Fruit fly (Drosophila melanogaster) whole organism, embryonic: ENCODE data around the gene CG13297.

Experiments used
- Antp ChIP-seq: fragments of 200-800 bp; sonication (Bioruptor generic); optimal IDR thresholded peaks from 3 replicates; lab custom pipeline; 2016; ENCODE audit warnings: missing biosample characterization, missing genetic modification characterization
- Bdp1 ChIP-seq: fragments of 200-800 bp; sonication (Bioruptor generic); optimal IDR thresholded peaks from 3 replicates; lab custom pipeline; 2016; ENCODE audit warnings: missing biosample characterization, missing genetic modification characterization
- Bgb ChIP-seq: fragments of 200-800 bp; sonication (Bioruptor generic); IDR thresholded peaks from 2 replicates; pipeline ENCODE4 v1.3.6; 2022; ENCODE audit warnings: missing biosample characterization, missing genetic modification characterization; ENCODE audit not compliant: partially characterized antibody
- CG10959 ChIP-seq: fragments of 200-800 bp; sonication (Bioruptor generic); IDR thresholded peaks from 2 replicates; pipeline ENCODE4 v1.3.6; 2022; ENCODE audit warnings: missing biosample characterization, missing genetic modification characterization
- CG11093 ChIP-seq: fragments of 200-800 bp; sonication (Bioruptor generic); IDR thresholded peaks from 3 replicates; pipeline ENCODE4 v1.3.6; 2022; ENCODE audit warnings: missing biosample characterization, missing genetic modification characterization
- CG11247 ChIP-seq: fragments of 200-800 bp; sonication (Bioruptor generic); IDR thresholded peaks from 2 replicates; pipeline ENCODE4 v1.3.6; 2022; ENCODE audit warnings: missing biosample characterization, missing genetic modification characterization
- CG13775 ChIP-seq: fragments of 200-800 bp; sonication (Bioruptor generic); optimal IDR thresholded peaks from 3 replicates; lab custom pipeline; 2017; ENCODE audit warnings: missing biosample characterization, mild to moderate bottlenecking, missing genetic modification characterization
- CG14965 ChIP-seq: fragments of 200-800 bp; sonication (Bioruptor generic); optimal IDR thresholded peaks from 2 replicates; lab custom pipeline; 2016; ENCODE audit warnings: missing biosample characterization, missing genetic modification characterization, borderline replicate concordance
- CG1603 ChIP-seq: fragments of 200-800 bp; sonication (Bioruptor generic); optimal IDR thresholded peaks from 2 replicates; lab custom pipeline; 2019; ENCODE audit warnings: missing biosample characterization, mild to moderate bottlenecking, missing genetic modification characterization, moderate library complexity
- CG17912 ChIP-seq: fragments of 200-800 bp; sonication (Bioruptor generic); optimal IDR thresholded peaks from 2 replicates; lab custom pipeline; 2018; ENCODE audit warnings: missing biosample characterization, mild to moderate bottlenecking, missing genetic modification characterization
- CG31388 ChIP-seq: fragments of 200-800 bp; sonication (Bioruptor generic); optimal IDR thresholded peaks from 2 replicates; lab custom pipeline; 2016; ENCODE audit warnings: missing biosample characterization, missing genetic modification characterization
- CG32767 ChIP-seq: fragments of 200-800 bp; sonication (Bioruptor generic); IDR thresholded peaks from 2 replicates; pipeline ENCODE4 v1.3.6; 2022; ENCODE audit warnings: missing biosample characterization, missing genetic modification characterization
- CG3407 ChIP-seq: fragments of 200-800 bp; sonication (Bioruptor generic); optimal IDR thresholded peaks from 2 replicates; lab custom pipeline; 2018; ENCODE audit warnings: missing biosample characterization, mild to moderate bottlenecking, missing genetic modification characterization
- CG34422 ChIP-seq: fragments of 200-800 bp; sonication (Bioruptor generic); IDR thresholded peaks from 3 replicates; pipeline ENCODE4 v1.3.6; 2022; ENCODE audit warnings: missing biosample characterization, missing genetic modification characterization
- CG7928 ChIP-seq: fragments of 200-800 bp; sonication (Bioruptor generic); optimal IDR thresholded peaks from 2 replicates; lab custom pipeline; 2017; ENCODE audit warnings: missing biosample characterization, mild to moderate bottlenecking, missing genetic modification characterization
- CG7987 ChIP-seq: fragments of 200-800 bp; sonication (Bioruptor generic); optimal IDR thresholded peaks from 2 replicates; lab custom pipeline; 2018; ENCODE audit warnings: missing biosample characterization, mild to moderate bottlenecking, missing genetic modification characterization, moderate library complexity
- CG9727 ChIP-seq: fragments of 200-800 bp; sonication (Bioruptor generic); optimal IDR thresholded peaks from 3 replicates; lab custom pipeline; 2017; ENCODE audit warnings: missing biosample characterization, mild to moderate bottlenecking, missing genetic modification characterization
- CG9932 ChIP-seq: fragments of 200-800 bp; sonication (Bioruptor generic); IDR thresholded peaks from 2 replicates; pipeline ENCODE4 v1.3.6; 2022; ENCODE audit warnings: missing biosample characterization, missing genetic modification characterization
- Dbx ChIP-seq: fragments of 200-800 bp; sonication (Bioruptor generic); IDR thresholded peaks from 3 replicates; pipeline ENCODE4 v1.3.6; 2022; ENCODE audit warnings: missing biosample characterization, missing genetic modification characterization
- Doc2 ChIP-seq: fragments of 200-800 bp; sonication (Bioruptor generic); IDR thresholded peaks from 2 replicates; pipeline ENCODE4 v1.3.6; 2022; ENCODE audit warnings: missing biosample characterization, missing genetic modification characterization
- Doc3 ChIP-seq: fragments of 200-800 bp; sonication (Bioruptor generic); IDR thresholded peaks from 3 replicates; pipeline ENCODE4 v1.3.6; 2022; ENCODE audit warnings: missing biosample characterization, missing genetic modification characterization; ENCODE audit not compliant: partially characterized antibody
- Fer1 ChIP-seq: fragments of 200-800 bp; sonication (Bioruptor generic); optimal IDR thresholded peaks from 2 replicates; lab custom pipeline; 2017; ENCODE audit warnings: missing biosample characterization, mild to moderate bottlenecking, missing genetic modification characterization
- Gug ChIP-seq: fragments of 200-800 bp; sonication (Bioruptor generic); IDR thresholded peaks from 4 replicates; pipeline ENCODE4 v1.3.6; 2022; ENCODE audit warnings: missing biosample characterization, missing genetic modification characterization
- H2.0 ChIP-seq: fragments of 200-800 bp; sonication (Bioruptor generic); IDR thresholded peaks from 2 replicates; pipeline ENCODE4 v1.3.6; 2022; ENCODE audit warnings: missing biosample characterization, missing genetic modification characterization
- Hr39 ChIP-seq: fragments of >200 bp; optimal IDR thresholded peaks from 2 replicates; lab custom pipeline; 2017
- Lim3 ChIP-seq: fragments of 200-800 bp; sonication (Bioruptor generic); IDR thresholded peaks from 2 replicates; pipeline ENCODE4 v1.3.6; 2022; ENCODE audit warnings: missing biosample characterization, missing genetic modification characterization
- Poxn ChIP-seq: fragments of 200-800 bp; sonication (Bioruptor generic); IDR thresholded peaks from 2 replicates; pipeline ENCODE4 v1.3.6; 2022; ENCODE audit warnings: missing biosample characterization, missing genetic modification characterization
- Six4 ChIP-seq: fragments of 200-800 bp; sonication (Bioruptor generic); optimal IDR thresholded peaks from 2 replicates; lab custom pipeline; 2016; ENCODE audit warnings: missing biosample characterization, missing genetic modification characterization
- Spps ChIP-seq: fragments of 200-800 bp; sonication (Bioruptor generic); optimal IDR thresholded peaks from 2 replicates; lab custom pipeline; 2018; ENCODE audit warnings: missing biosample characterization, mild to moderate bottlenecking, missing genetic modification characterization
- al ChIP-seq: fragments of 200-800 bp; sonication (Bioruptor generic); IDR thresholded peaks from 2 replicates; pipeline ENCODE4 v1.3.6; 2022; ENCODE audit warnings: missing biosample characterization, missing genetic modification characterization
- ap ChIP-seq: fragments of 200-800 bp; sonication (Bioruptor generic); IDR thresholded peaks from 2 replicates; pipeline ENCODE4 v1.3.6; 2022; ENCODE audit warnings: missing biosample characterization, missing genetic modification characterization
- cato ChIP-seq: fragments of 200-800 bp; sonication (Bioruptor generic); optimal IDR thresholded peaks from 2 replicates; lab custom pipeline; 2016; ENCODE audit warnings: missing biosample characterization, missing genetic modification characterization, borderline replicate concordance
- crol ChIP-seq: fragments of 200-800 bp; sonication (Bioruptor generic); IDR thresholded peaks from 2 replicates; pipeline ENCODE4 v1.3.6; 2022; ENCODE audit warnings: missing biosample characterization, missing genetic modification characterization
- esg ChIP-seq: fragments of 200-800 bp; sonication (Bioruptor generic); conservative IDR thresholded peaks from 2 replicates; pipeline ENCODE4 v1.3.6; 2022; ENCODE audit warnings: missing biosample characterization, missing genetic modification characterization
- eve ChIP-seq, 2 experiments: fragments of >200 bp; optimal IDR thresholded peaks; 2 replicates each; lab custom pipeline; 2017; ENCODE audit warnings: missing biosample characterization in 2 of 2, missing genetic modification characterization in 2 of 2
- fd96Cb ChIP-seq: fragments of 200-800 bp; sonication (Bioruptor generic); optimal IDR thresholded peaks from 2 replicates; lab custom pipeline; 2018; ENCODE audit warnings: missing biosample characterization, mild to moderate bottlenecking, missing genetic modification characterization, moderate library complexity
- grn ChIP-seq: fragments of 200-800 bp; sonication (Bioruptor generic); optimal IDR thresholded peaks from 3 replicates; lab custom pipeline; 2017; ENCODE audit warnings: missing biosample characterization, missing genetic modification characterization
- hbn ChIP-seq: fragments of 200-800 bp; sonication (Bioruptor generic); IDR thresholded peaks from 2 replicates; pipeline ENCODE4 v1.3.6; 2022; ENCODE audit warnings: missing biosample characterization, missing genetic modification characterization; ENCODE audit not compliant: partially characterized antibody
- jigr1 ChIP-seq: fragments of 200-800 bp; sonication (Bioruptor generic); IDR thresholded peaks from 3 replicates; pipeline ENCODE4 v1.3.6; 2022; ENCODE audit warnings: missing biosample characterization, missing genetic modification characterization
- kah ChIP-seq: fragments of 200-800 bp; sonication (Bioruptor generic); optimal IDR thresholded peaks from 2 replicates; lab custom pipeline; 2018; ENCODE audit warnings: missing biosample characterization, mild to moderate bottlenecking, missing genetic modification characterization
- oc ChIP-seq: fragments of 200-800 bp; sonication (Bioruptor generic); optimal IDR thresholded peaks from 2 replicates; lab custom pipeline; 2018; ENCODE audit warnings: missing biosample characterization, mild to moderate bottlenecking, missing genetic modification characterization, moderate library complexity
- p53 ChIP-seq: fragments of 200-800 bp; sonication (Bioruptor generic); optimal IDR thresholded peaks from 2 replicates; lab custom pipeline; 2016; ENCODE audit warnings: missing biosample characterization, missing genetic modification characterization
- pfk ChIP-seq: fragments of 200-800 bp; sonication (Bioruptor generic); optimal IDR thresholded peaks from 2 replicates; lab custom pipeline; 2018; ENCODE audit warnings: missing biosample characterization, mild to moderate bottlenecking, missing genetic modification characterization, moderate library complexity
- prd ChIP-seq, 3 experiments: fragments of >200 bp in 2 of 3; fragments of 200-800 bp in 1 of 3; sonication (Bioruptor generic) in 1 of 3; optimal IDR thresholded peaks in 2 of 3; IDR thresholded peaks in 1 of 3; 2 replicates in 2 of 3; 3 replicates in 1 of 3; pipeline versions ENCODE4 v1.3.6 to Lab custom; 2017 to 2022; ENCODE audit warnings: missing biosample characterization in 1 of 3, missing genetic modification characterization in 1 of 3
- pros ChIP-seq: fragments of 200-800 bp; sonication (Bioruptor generic); optimal IDR thresholded peaks from 3 replicates; lab custom pipeline; 2019; ENCODE audit warnings: missing biosample characterization, mild to moderate bottlenecking, missing genetic modification characterization, moderate library complexity
- schlank ChIP-seq: fragments of 200-800 bp; sonication (Bioruptor generic); optimal IDR thresholded peaks from 2 replicates; lab custom pipeline; 2018; ENCODE audit warnings: missing biosample characterization, mild to moderate bottlenecking, missing genetic modification characterization
- sim ChIP-seq: fragments of 200-800 bp; sonication (Bioruptor generic); IDR thresholded peaks from 2 replicates; pipeline ENCODE4 v1.3.6; 2022; ENCODE audit warnings: missing biosample characterization, missing genetic modification characterization
- sob ChIP-seq: fragments of 200-800 bp; sonication (Bioruptor generic); IDR thresholded peaks from 2 replicates; pipeline ENCODE4 v1.3.6; 2022; ENCODE audit warnings: missing biosample characterization, missing genetic modification characterization
- ssp ChIP-seq: fragments of 200-800 bp; sonication (Bioruptor generic); IDR thresholded peaks from 2 replicates; pipeline ENCODE4 v1.3.6; 2022; ENCODE audit warnings: missing biosample characterization, missing genetic modification characterization
- tap ChIP-seq: fragments of 200-800 bp; optimal IDR thresholded peaks from 3 replicates; lab custom pipeline; 2019; ENCODE audit warnings: missing biosample characterization, mild to moderate bottlenecking, missing genetic modification characterization, moderate library complexity
- tin ChIP-seq: fragments of 200-800 bp; sonication (Bioruptor generic); optimal IDR thresholded peaks from 3 replicates; lab custom pipeline; 2016; ENCODE audit warnings: missing biosample characterization, missing genetic modification characterization
- wor ChIP-seq: fragments of 200-800 bp; sonication (Bioruptor generic); IDR thresholded peaks from 2 replicates; pipeline ENCODE4 v1.3.6; 2022; ENCODE audit warnings: missing biosample characterization, missing genetic modification characterization

CG13297 gene

DNA sequence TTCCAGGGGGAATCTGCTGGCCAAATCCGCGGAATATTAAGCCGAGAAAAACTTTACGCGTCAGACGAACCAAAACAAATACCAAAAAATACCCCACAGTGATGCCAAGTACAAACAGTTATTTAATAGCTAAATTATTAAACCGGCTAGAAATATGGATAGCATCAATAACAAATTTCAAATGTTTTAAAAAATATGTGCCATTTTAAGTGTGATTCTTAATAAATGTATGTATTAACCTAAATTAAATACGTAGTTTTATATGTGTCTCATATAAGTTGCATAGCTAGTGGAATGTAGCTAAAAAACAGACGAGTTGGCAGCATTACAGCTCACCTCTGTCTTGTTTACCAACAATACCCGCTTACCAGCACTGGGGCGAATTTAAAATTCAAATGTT is 24.6 kb upstream of the CG13297 start, which contains the start of gene CG10274 (continued):
- TF ChIP-seq CG17912 (GFP tag; lab: Kevin White, UChicago) (no peak), CG34422 (peak; percentile 77; the same call in 2 of the 3 replicates), Antp (GFP tag; lab: Kevin White, UChicago) (peak; percentile 51), CG3407 (peak; percentile 29), grn (GFP tag; lab: Kevin White, UChicago) (no peak), sob (GFP tag; lab: Robert Waterston, UW) (peak; percentile 84), kah (GFP tag; lab: Kevin White, UChicago) (no peak), Poxn (GFP tag; lab: Robert Waterston, UW) (no peak), H2.0 (peak; percentile 56; the same call in 1 of the 2 replicates), Spps (tag; lab: Kevin White, UChicago) (peak; percentile 56), tap (tag; lab: Kevin White, UChicago) (no peak), oc (tag; lab: Kevin White, UChicago) (no peak), CG11093 (GFP tag; lab: Robert Waterston, UW) (no peak), Bdp1 (GFP tag; lab: Kevin White, UChicago) (peak; percentile 69), CG10959 (GFP tag; lab: Robert Waterston, UW) (0 out of 2 replicates have a peak, but pooled peaks have one; percentile 24), CG14965 (GFP tag; lab: Kevin White, UChicago) (no peak), Dbx (GFP tag; lab: Robert Waterston, UW) (peak; percentile 81), Lim3 (no peak), fd96Cb (tag; lab: Kevin White, UChicago) (peak; percentile 65), Fer1 (GFP tag; lab: Kevin White, UChicago) (peak; percentile 79), Six4 (GFP tag; lab: Kevin White, UChicago) (peak; percentile 66), hbn (GFP tag; lab: Robert Waterston, UW) (no peak), CG31388 (GFP tag; lab: Kevin White, UChicago) (no peak), CG9727 (GFP tag; lab: Kevin White, UChicago) (peak; percentile 76), Doc3 (GFP tag; lab: Robert Waterston, UW) (no peak), CG32767 (GFP tag; lab: Robert Waterston, UW) (no peak), cato (GFP tag; lab: Kevin White, UChicago) (peak; percentile 56), jigr1 (GFP tag; lab: Robert Waterston, UW) (no peak), schlank (tag; lab: Kevin White, UChicago) (no peak), p53 (no peak), crol (no peak), CG11247 (GFP tag; lab: Robert Waterston, UW) (peak; percentile 59; the same call in 1 of the 2 replicates), pfk (GFP tag; lab: Kevin White, UChicago) (no peak), pros (GFP tag; lab: Kevin White, UChicago) (no peak), tin (peak; percentile 79), sim (GFP tag; lab: Robert Waterston, UW) (no peak), CG7928 (GFP tag; lab: Kevin White, UChicago) (peak; percentile 18), Bgb (GFP tag; lab: Robert Waterston, UW) (no peak), CG7987 (peak; percentile 1), al (GFP tag; lab: Robert Waterston, UW) (peak; percentile 76), CG13775 (GFP tag; lab: Kevin White, UChicago) (peak; percentile 83), esg (GFP tag; lab: Robert Waterston, UW) (peak; percentile 54; the same call in 1 of the 2 replicates), eve (GFP tag; optimal IDR thresholded peaks at IDR 0.05; lab: Kevin White, UChicago) (no peak), prd (optimal IDR thresholded peaks at IDR 0.05; lab: Kevin White, UChicago) (no peak), prd (GFP tag; IDR thresholded peaks at IDR 0.05; lab: Robert Waterston, UW) (peak; percentile 82), Gug (GFP tag; lab: Robert Waterston, UW) (peak; percentile 65; the same call in 3 of the 4 replicates), CG9932 (GFP tag; lab: Robert Waterston, UW) (peak; percentile 88), Hr39 (no peak), Doc2 (GFP tag; lab: Robert Waterston, UW) (no peak), wor (GFP tag; lab: Robert Waterston, UW) (peak; percentile 29; the same call in 1 of the 2 replicates), ap (no peak), ssp (peak; percentile 53), CG1603 (tag; lab: Kevin White, UChicago) (no peak)
